Worm (Caenorhabditis elegans): ENCODE results near the gene mtx-2.

mtx-2 gene

DNA sequence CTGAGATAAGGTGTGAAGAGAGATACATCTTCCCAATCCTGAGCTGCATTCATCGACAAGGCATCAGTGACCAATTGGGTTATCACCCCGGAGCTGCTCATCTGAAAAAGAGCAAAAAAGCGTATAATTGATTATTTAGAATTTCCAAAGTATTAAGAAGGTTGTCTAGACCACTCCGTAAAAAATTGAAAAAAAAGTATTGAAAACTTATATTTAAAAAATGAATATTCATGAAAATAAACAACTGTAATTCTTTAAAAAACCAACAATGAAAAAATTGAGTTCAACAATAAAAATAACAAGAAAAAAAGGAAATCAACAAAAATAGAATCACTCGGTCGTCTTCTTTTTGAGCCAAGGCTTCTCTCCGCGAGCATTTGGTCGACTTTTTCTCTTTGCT lies at the start of gene mtx-2:
Gene mtx-2, minus strand, starts transcription at position 101 of the 400 bp plus-strand sequence.
- TF ChIP-seq unc-62 (GFP tag; optimal IDR thresholded peaks at IDR 0.05) (no peak), lin-13 (GFP tag; optimal IDR thresholded peaks at IDR 0.05) (no peak), lin-39 (tag; optimal IDR thresholded peaks at IDR 0.05) (no peak), Y116A8C.19 (tag; optimal IDR thresholded peaks at IDR 0.05; ENCODE audit: borderline replicate concordance) (no peak), elt-3 (tag; optimal IDR thresholded peaks at IDR 0.05) (no peak), ceh-90 (tag; optimal IDR thresholded peaks at IDR 0.05) (no peak), hpl-2 (GFP tag; optimal IDR thresholded peaks at IDR 0.05) (no peak), sox-4 (tag; optimal IDR thresholded peaks at IDR 0.05) (no peak), isw-1 (GFP tag; IDR thresholded peaks at IDR 0.05) (no peak), blmp-1 (tag; optimal IDR thresholded peaks at IDR 0.05) (no peak), ztf-4 (tag; optimal IDR thresholded peaks at IDR 0.05) (no peak), nhr-77 (tag; optimal IDR thresholded peaks at IDR 0.05) (no peak), elt-2 (tag; optimal IDR thresholded peaks at IDR 0.05) (no peak), mdl-1 (tag; optimal IDR thresholded peaks at IDR 0.05) (no peak), ceh-82 (tag; optimal IDR thresholded peaks at IDR 0.05) (no peak)

- TF ChIP-seq nhr-85 (tag): peak; percentile 56
- peak; percentile 25 for TF ChIP-seq lin-14 (GFP tag; optimal IDR thresholded peaks at IDR 0.05)
- TF ChIP-seq efl-3 (GFP tag; optimal IDR thresholded peaks at IDR 0.05): no peak
- TF ChIP-seq rnt-1 (tag; optimal IDR thresholded peaks at IDR 0.05): peak; percentile 30
- no peak for TF ChIP-seq fkh-10 (GFP tag; optimal IDR thresholded peaks at IDR 0.05)
Measured at ce11 chrIII:7812208-7812880, 48.9 kb upstream of the mtx-2 start.

DNA sequence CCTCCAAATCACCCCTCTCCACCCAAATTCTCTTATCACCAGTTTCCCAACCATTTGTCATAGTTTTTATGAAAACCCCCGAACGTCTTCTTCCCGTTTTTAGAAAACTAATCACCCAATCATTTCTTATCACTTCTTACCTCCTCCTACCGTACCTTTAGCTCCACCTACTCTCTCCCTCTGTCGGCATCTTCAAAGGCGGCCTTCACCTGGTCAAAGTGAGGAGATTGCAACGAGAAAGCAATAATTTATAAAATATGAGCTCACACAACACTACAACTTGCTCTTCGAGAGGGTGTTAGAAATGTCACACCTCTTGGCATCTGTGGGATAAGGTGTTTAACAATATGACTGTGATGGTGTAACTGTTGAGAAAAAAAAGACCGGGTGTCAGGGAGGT lies 45.6 kb upstream of the mtx-2 start:
- TF ChIP-seq efl-3 (GFP tag; optimal IDR thresholded peaks at IDR 0.05) (no peak), lin-35 (GFP tag; optimal IDR thresholded peaks at IDR 0.05) (no peak), hpl-2 (GFP tag; optimal IDR thresholded peaks at IDR 0.05) (no peak), fos-1 (tag; optimal IDR thresholded peaks at IDR 0.05) (no peak), C16A3.4 (tag; optimal IDR thresholded peaks at IDR 0.05) (no peak), efl-1 (optimal IDR thresholded peaks at IDR 0.05) (no peak), efl-1 (GFP tag; optimal IDR thresholded peaks at IDR 0.05 in 1 of 2) (no peak), aly-2 (tag; optimal IDR thresholded peaks at IDR 0.05) (no peak), rnt-1 (tag; optimal IDR thresholded peaks at IDR 0.05) (no peak), blmp-1 (tag; optimal IDR thresholded peaks at IDR 0.05) (no peak), nhr-85 (tag) (no peak), egl-13 (tag; optimal IDR thresholded peaks at IDR 0.05) (no peak), ztf-4 (tag; optimal IDR thresholded peaks at IDR 0.05) (no peak)

DNA sequence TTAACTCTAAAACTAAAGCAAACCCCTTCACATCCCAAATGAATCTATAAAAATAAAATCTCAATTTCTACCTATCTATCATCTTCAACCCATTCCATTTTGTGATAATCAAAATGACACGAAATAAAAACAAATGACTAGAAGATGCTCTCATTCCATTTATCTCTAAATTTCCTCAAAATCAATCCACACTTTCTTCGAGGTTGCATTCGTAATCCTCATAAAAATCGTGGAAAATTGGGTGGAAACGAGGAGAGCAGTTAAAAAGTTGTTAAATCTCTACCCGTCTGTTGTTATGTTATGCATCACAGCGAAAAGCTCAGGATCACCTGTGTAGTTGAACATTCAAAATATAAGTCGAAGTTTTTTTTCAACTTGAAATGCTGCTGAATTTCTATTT lies 43.5 kb upstream of the mtx-2 start:
- no peak for TF ChIP-seq efl-1 (optimal IDR thresholded peaks at IDR 0.05)
- no peak for TF ChIP-seq efl-1 (GFP tag; optimal IDR thresholded peaks at IDR 0.05 in 1 of 2)
- peak; percentile 39 for TF ChIP-seq rnt-1 (tag; optimal IDR thresholded peaks at IDR 0.05)

ce11 chrIII:7805253-7805652 lies 41.9 kb upstream of the mtx-2 start:
- TF ChIP-seq nhr-76 (tag; optimal IDR thresholded peaks at IDR 0.05) (no peak), grh-1 (GFP tag; IDR thresholded peaks at IDR 0.05) (no peak), ceh-90 (tag; optimal IDR thresholded peaks at IDR 0.05) (no peak), nhr-12 (tag; optimal IDR thresholded peaks at IDR 0.05) (no peak), nhr-90 (tag; optimal IDR thresholded peaks at IDR 0.05; ENCODE audit: poor library complexity) (no peak), hlh-4 (tag; optimal IDR thresholded peaks at IDR 0.05) (no peak), sup-37 (GFP tag; optimal IDR thresholded peaks at IDR 0.05) (no peak), efl-1 (optimal IDR thresholded peaks at IDR 0.05) (no peak), efl-1 (GFP tag; optimal IDR thresholded peaks at IDR 0.05 in 1 of 2) (no peak), fkh-4 (tag; optimal IDR thresholded peaks at IDR 0.05; ENCODE audit: borderline replicate concordance) (no peak), xbp-1 (tag; optimal IDR thresholded peaks at IDR 0.05) (no peak), ets-5 (GFP tag; IDR thresholded peaks at IDR 0.05) (no peak), swsn-7 (tag; optimal IDR thresholded peaks at IDR 0.05) (no peak), ceh-82 (tag; optimal IDR thresholded peaks at IDR 0.05) (no peak), nhr-11 (tag; optimal IDR thresholded peaks at IDR 0.05) (no peak), mdl-1 (tag; optimal IDR thresholded peaks at IDR 0.05) (no peak), nhr-85 (tag) (no peak), snu-23 (GFP tag; optimal IDR thresholded peaks at IDR 0.05) (no peak), lin-14 (GFP tag; optimal IDR thresholded peaks at IDR 0.05) (no peak)
